Worm (Caenorhabditis elegans): ENCODE data around the gene lonp-2.

- no peak for TF ChIP-seq unc-39 (tag; optimal IDR thresholded peaks at IDR 0.05)
- no peak for TF ChIP-seq unc-55 (GFP tag; optimal IDR thresholded peaks at IDR 0.05)
- no peak for TF ChIP-seq sma-9 (GFP tag; optimal IDR thresholded peaks at IDR 0.05)
- TF ChIP-seq sma-9 (tag; optimal IDR thresholded peaks at IDR 0.05) = no peak
- TF ChIP-seq nhr-23 (tag; optimal IDR thresholded peaks at IDR 0.05) = no peak
- no peak for TF ChIP-seq nhr-10 (tag; optimal IDR thresholded peaks at IDR 0.05)
- no peak for TF ChIP-seq ceh-82 (tag; optimal IDR thresholded peaks at IDR 0.05)
- TF ChIP-seq nhr-12 (tag; optimal IDR thresholded peaks at IDR 0.05) = no peak
These were observed 51.6 kb downstream of the lonp-2 start for ce11 chrIII:12159208-12159607.

All from whole organism, L2 larva.